Fruit fly (Drosophila melanogaster): ENCODE results near the gene CG3982.

CG3982 gene

dm6 chr3L:9435315-9435714 lies 18.1 kb upstream of the CG3982 start, which contains the start of gene CG42526 (continued):
- TF ChIP-seq HmgZ (tag; optimal IDR thresholded peaks at IDR 0.05) (peak; percentile 41), crol (GFP tag; IDR thresholded peaks at IDR 0.05) (no peak), CG9817 (tag; optimal IDR thresholded peaks at IDR 0.05) (peak; percentile 24), CG2120 (GFP tag; optimal IDR thresholded peaks at IDR 0.05) (peak; percentile 80), lab (GFP tag; optimal IDR thresholded peaks at IDR 0.05) (peak; percentile 55), CG6654 (GFP tag; optimal IDR thresholded peaks at IDR 0.05) (no peak), H2.0 (GFP tag; IDR thresholded peaks at IDR 0.05) (peak; percentile 66), CG10274 (GFP tag; optimal IDR thresholded peaks at IDR 0.05) (no peak), mld (GFP tag; IDR thresholded peaks at IDR 0.05; ENCODE audit: partially characterized antibody) (no peak), CG13775 (GFP tag; optimal IDR thresholded peaks at IDR 0.05) (peak; percentile 1), CG11456 (GFP tag; IDR thresholded peaks at IDR 0.05) (0 out of 3 replicates have a peak, but pooled peaks have one; percentile 47), CG16863 (GFP tag; optimal IDR thresholded peaks at IDR 0.05) (peak; percentile 34), Med (GFP tag) (peak; percentile 96), CG17829 (tag; optimal IDR thresholded peaks at IDR 0.05) (peak; percentile 31), CG2889 (GFP tag; IDR thresholded peaks at IDR 0.05) (0 out of 3 replicates have a peak, but pooled peaks have one; percentile 16), chm (GFP tag; IDR thresholded peaks at IDR 0.05) (no peak), chif (GFP tag; optimal IDR thresholded peaks at IDR 0.05) (peak in 1 of 2 experiments; percentile 39), gcm (GFP tag; optimal IDR thresholded peaks at IDR 0.05) (no peak), Dll (GFP tag; IDR thresholded peaks at IDR 0.05; ENCODE audit: partially characterized antibody) (peak; percentile 68), unpg (GFP tag; optimal IDR thresholded peaks at IDR 0.05) (peak; percentile 43), Abd-B (GFP tag; optimal IDR thresholded peaks at IDR 0.05) (peak; percentile 2), danr (GFP tag; IDR thresholded peaks at IDR 0.05) (no peak), unc-4 (GFP tag; IDR thresholded peaks at IDR 0.05; ENCODE audit: partially characterized antibody) (peak; percentile 74), CG1603 (tag; optimal IDR thresholded peaks at IDR 0.05) (peak; percentile 59), Tbp (GFP tag; optimal IDR thresholded peaks at IDR 0.05) (no peak), bsh (GFP tag; optimal IDR thresholded peaks at IDR 0.05) (peak in 1 of 2 experiments; percentile 28), zen (tag; optimal IDR thresholded peaks at IDR 0.05) (no peak), tin (GFP tag; optimal IDR thresholded peaks at IDR 0.05) (peak; percentile 7), CG32772 (GFP tag; IDR thresholded peaks at IDR 0.05) (no peak), CG14441 (GFP tag; IDR thresholded peaks at IDR 0.05) (no peak), CG6765 (GFP tag; optimal IDR thresholded peaks at IDR 0.05) (no peak), nmo (GFP tag; optimal IDR thresholded peaks at IDR 0.05) (peak; percentile 34), CG17802 (tag; optimal IDR thresholded peaks at IDR 0.05) (no peak), seq (GFP tag; IDR thresholded peaks at IDR 0.05) (0 out of 2 replicates have a peak, but pooled peaks have one; percentile 12), CG43689 (GFP tag; IDR thresholded peaks at IDR 0.05) (0 out of 2 replicates have a peak, but pooled peaks have one; percentile 10), lmd (GFP tag; IDR thresholded peaks at IDR 0.05) (no peak), Xbp1 (GFP tag; optimal IDR thresholded peaks at IDR 0.05) (peak; percentile 54), amos (GFP tag; IDR thresholded peaks at IDR 0.05; ENCODE audit: partially characterized antibody) (peak; percentile 44; the same call in 1 of the 2 replicates), ken (GFP tag; IDR thresholded peaks at IDR 0.05) (peak; percentile 54; the same call in 2 of the 3 replicates), dm (GFP tag; optimal IDR thresholded peaks at IDR 0.05) (peak; percentile 34), Dref (GFP tag; IDR thresholded peaks at IDR 0.05) (peak; percentile 44), pho (GFP tag; optimal IDR thresholded peaks at IDR 0.05) (peak; percentile 56), eyg (GFP tag; optimal IDR thresholded peaks at IDR 0.05) (peak; percentile 11), Dek (tag; optimal IDR thresholded peaks at IDR 0.05) (no peak), Eip74EF (GFP tag; optimal IDR thresholded peaks at IDR 0.05) (no peak), stwl (tag; optimal IDR thresholded peaks at IDR 0.05) (peak; percentile 75), Antp (GFP tag; optimal IDR thresholded peaks at IDR 0.05) (peak; percentile 50), bbx (GFP tag; IDR thresholded peaks at IDR 0.05; ENCODE audit: partially characterized antibody) (peak; percentile 53; the same call in 1 of the 2 replicates), CG2199 (GFP tag; IDR thresholded peaks at IDR 0.05) (0 out of 3 replicates have a peak, but pooled peaks have one; percentile 5), Hmx (GFP tag; optimal IDR thresholded peaks at IDR 0.05) (peak; percentile 35)

Data from whole organism, embryonic.